Fruit fly (Drosophila melanogaster) S2 (cell line): ENCODE data around the gene CG7432.

Experiments used
- CG8478 ChIP-seq: fragments of >200 bp; optimal IDR thresholded peaks from 2 replicates; lab custom pipeline; 2018
- CTCF ChIP-seq, 2 experiments: fragments of >200 bp; optimal IDR thresholded peaks; 2 replicates each; lab custom pipeline; 2018

dm6 chr3R:19672905-19673304, 8.1 kb downstream of the CG7432 start:
- TF ChIP-seq CTCF (optimal IDR thresholded peaks at IDR 0.05; lab: Kevin White, UChicago): no peak
- TF ChIP-seq CG8478: no peak
